Worm (Caenorhabditis elegans) whole organism, L3 larva: ENCODE measurements around the gene dhhc-5.

Source experiments
- ZK546.5 ChIP-seq: sonication (generic microtip); optimal IDR thresholded peaks from 2 replicates; lab custom pipeline; 2017; ENCODE audit warnings: missing biosample characterization, missing genetic modification characterization
- aly-2 ChIP-seq: fragments of 150-350 bp; optimal IDR thresholded peaks from 2 replicates; lab custom pipeline; 2014; ENCODE audit warnings: missing biosample characterization, missing genetic modification characterization
- ama-1 ChIP-seq: fragments of 150-350 bp; optimal IDR thresholded peaks from 2 replicates; lab custom pipeline; 2018
- ceh-16 ChIP-seq: sonication (generic microtip); optimal IDR thresholded peaks from 2 replicates; lab custom pipeline; 2017; ENCODE audit warnings: missing biosample characterization, missing genetic modification characterization
- ceh-28 ChIP-seq: fragments of 150-350 bp; optimal IDR thresholded peaks from 2 replicates; lab custom pipeline; 2014; ENCODE audit warnings: missing biosample characterization, missing genetic modification reagents, missing genetic modification characterization
- ceh-82 ChIP-seq: fragments of 150-350 bp; optimal IDR thresholded peaks from 2 replicates; lab custom pipeline; 2014; ENCODE audit warnings: missing biosample characterization, missing genetic modification characterization
- ceh-9 ChIP-seq: sonication (generic microtip); optimal IDR thresholded peaks from 2 replicates; lab custom pipeline; 2018; ENCODE audit warnings: missing biosample characterization, missing genetic modification characterization
- daf-12 ChIP-seq: fragments of 150-350 bp; optimal IDR thresholded peaks from 2 replicates; lab custom pipeline; 2014; ENCODE audit warnings: missing biosample characterization, missing genetic modification reagents, missing genetic modification characterization
- egl-27 ChIP-seq: sonication (generic microtip); optimal IDR thresholded peaks from 4 replicates; lab custom pipeline; 2017; ENCODE audit warnings: missing biosample characterization, missing genetic modification reagents, missing genetic modification characterization
- egl-5 ChIP-seq: fragments of 150-350 bp; optimal IDR thresholded peaks from 2 replicates; lab custom pipeline; 2017; ENCODE audit warnings: missing biosample characterization, missing genetic modification reagents, missing genetic modification characterization, inconsistent platforms
- elt-1 ChIP-seq: fragments of 150-350 bp; optimal IDR thresholded peaks from 2 replicates; lab custom pipeline; 2014; ENCODE audit warnings: missing biosample characterization, missing genetic modification characterization
- elt-2 ChIP-seq: sonication (generic microtip); optimal IDR thresholded peaks from 2 replicates; lab custom pipeline; 2016; ENCODE audit warnings: missing genetic modification reagents, mild to moderate bottlenecking, missing genetic modification characterization, missing compliant biosample characterization
- elt-3 ChIP-seq, 3 experiments: fragments of 150-350 bp in 1 of 3; sonication (generic microtip) in 2 of 3; optimal IDR thresholded peaks; 2 replicates in 2 of 3; 4 replicates in 1 of 3; lab custom pipeline; 2014 to 2017; ENCODE audit warnings: missing biosample characterization in 3 of 3, missing genetic modification characterization in 3 of 3
- eor-1 ChIP-seq, 2 experiments: fragments of 150-350 bp; optimal IDR thresholded peaks; 2 replicates each; lab custom pipeline; 2014 to 2018; ENCODE audit warnings: missing biosample characterization in 2 of 2, missing genetic modification characterization in 2 of 2
- fos-1 ChIP-seq: fragments of 150-350 bp; optimal IDR thresholded peaks from 2 replicates; lab custom pipeline; 2014; ENCODE audit warnings: missing biosample characterization, missing genetic modification characterization
- hmg-11 ChIP-seq: sonication (generic microtip); optimal IDR thresholded peaks from 2 replicates; lab custom pipeline; 2016; ENCODE audit warnings: missing genetic modification characterization, missing compliant biosample characterization
- jun-1 ChIP-seq: fragments of 150-350 bp; optimal IDR thresholded peaks from 2 replicates; lab custom pipeline; 2014; ENCODE audit warnings: missing biosample characterization, missing genetic modification reagents, missing genetic modification characterization
- lin-15B ChIP-seq: fragments of 150-350 bp; optimal IDR thresholded peaks from 2 replicates; lab custom pipeline; 2014; ENCODE audit warnings: missing biosample characterization, missing genetic modification characterization
- lin-39 ChIP-seq: fragments of 150-350 bp; optimal IDR thresholded peaks from 2 replicates; lab custom pipeline; 2018; ENCODE audit warnings: missing biosample characterization, missing genetic modification reagents, missing genetic modification characterization
- mdl-1 ChIP-seq: fragments of 150-350 bp; optimal IDR thresholded peaks from 2 replicates; lab custom pipeline; 2014; ENCODE audit warnings: missing biosample characterization, missing genetic modification characterization
- mml-1 ChIP-seq: fragments of 150-350 bp; sonication (generic microtip); optimal IDR thresholded peaks from 3 replicates; lab custom pipeline; 2014; ENCODE audit warnings: missing biosample characterization, missing genetic modification characterization
- nfya-1 ChIP-seq: sonication (generic microtip); optimal IDR thresholded peaks from 2 replicates; lab custom pipeline; 2017; ENCODE audit warnings: missing genetic modification characterization, mild to moderate bottlenecking, missing compliant biosample characterization, antibody characterized with exemption, moderate library complexity; ENCODE audit not compliant: insufficient read depth
- nhr-11 ChIP-seq: fragments of 150-350 bp; optimal IDR thresholded peaks from 2 replicates; lab custom pipeline; 2014; ENCODE audit warnings: missing biosample characterization, missing genetic modification characterization
- nhr-12 ChIP-seq: fragments of 150-350 bp; optimal IDR thresholded peaks from 2 replicates; lab custom pipeline; 2014; ENCODE audit warnings: missing biosample characterization, missing genetic modification characterization
- nhr-237 ChIP-seq: fragments of 150-350 bp; optimal IDR thresholded peaks from 2 replicates; lab custom pipeline; 2014; ENCODE audit warnings: missing biosample characterization, missing genetic modification characterization
- nhr-25 ChIP-seq: sonication (generic microtip); optimal IDR thresholded peaks from 2 replicates; lab custom pipeline; 2017; ENCODE audit warnings: missing biosample characterization, missing genetic modification characterization
- nhr-28 ChIP-seq: fragments of 150-350 bp; optimal IDR thresholded peaks from 2 replicates; lab custom pipeline; 2014; ENCODE audit warnings: missing biosample characterization, missing genetic modification characterization
- nhr-43 ChIP-seq: sonication (generic microtip); optimal IDR thresholded peaks from 2 replicates; lab custom pipeline; 2016; ENCODE audit warnings: mild to moderate bottlenecking, missing genetic modification characterization, missing compliant biosample characterization; ENCODE audit not compliant: poor library complexity, severe bottlenecking
- nhr-76 ChIP-seq: fragments of 150-350 bp; sonication (generic microtip); optimal IDR thresholded peaks from 5 replicates; lab custom pipeline; 2014; ENCODE audit warnings: missing biosample characterization, missing genetic modification characterization
- nhr-77 ChIP-seq: fragments of 150-350 bp; optimal IDR thresholded peaks from 2 replicates; lab custom pipeline; 2014; ENCODE audit warnings: missing biosample characterization, missing genetic modification characterization
- pha-4 ChIP-seq: fragments of 150-350 bp; optimal IDR thresholded peaks from 2 replicates; lab custom pipeline; 2014; ENCODE audit warnings: missing biosample characterization, missing genetic modification reagents, missing genetic modification characterization
- pqm-1 ChIP-seq: fragments of 150-350 bp; optimal IDR thresholded peaks from 2 replicates; lab custom pipeline; 2017; ENCODE audit warnings: missing biosample characterization, missing genetic modification characterization, inconsistent platforms
- sea-2 ChIP-seq: fragments of 150-350 bp; sonication (generic microtip); optimal IDR thresholded peaks from 4 replicates; lab custom pipeline; 2014; ENCODE audit warnings: missing biosample characterization, missing genetic modification reagents, missing genetic modification characterization
- skn-1 ChIP-seq: fragments of 150-350 bp; optimal IDR thresholded peaks from 2 replicates; lab custom pipeline; 2014; ENCODE audit warnings: missing biosample characterization, missing genetic modification characterization
- snpc-4 ChIP-seq: fragments of 150-350 bp; optimal IDR thresholded peaks from 2 replicates; lab custom pipeline; 2014; ENCODE audit warnings: missing biosample characterization, missing genetic modification characterization
- tbx-2 ChIP-seq: sonication (generic microtip); optimal IDR thresholded peaks from 2 replicates; lab custom pipeline; 2016; ENCODE audit warnings: mild to moderate bottlenecking, missing genetic modification characterization, missing compliant biosample characterization
- unc-39 ChIP-seq: sonication (generic microtip); optimal IDR thresholded peaks from 4 replicates; lab custom pipeline; 2017; ENCODE audit warnings: missing biosample characterization, missing genetic modification characterization
- unc-62 ChIP-seq: fragments of 150-350 bp; sonication (generic microtip); optimal IDR thresholded peaks from 4 replicates; lab custom pipeline; 2014; ENCODE audit warnings: missing biosample characterization, missing genetic modification reagents, missing genetic modification characterization
- zag-1 ChIP-seq: fragments of 150-350 bp; optimal IDR thresholded peaks from 2 replicates; lab custom pipeline; 2014; ENCODE audit warnings: missing biosample characterization, missing genetic modification characterization
- ztf-11 ChIP-seq: fragments of 150-350 bp; optimal IDR thresholded peaks from 2 replicates; lab custom pipeline; 2014; ENCODE audit warnings: missing biosample characterization, missing genetic modification characterization
- ztf-4 ChIP-seq: fragments of 150-350 bp; optimal IDR thresholded peaks from 2 replicates; lab custom pipeline; 2014; ENCODE audit warnings: missing biosample characterization, missing genetic modification characterization

dhhc-5 gene

ce11 chrIII:6831312-6831711 lies 17.5 kb downstream of the dhhc-5 start:
- no peak for TF ChIP-seq mdl-1 (tag; lab: Kevin White, UChicago)
- TF ChIP-seq nhr-237 = no peak
- TF ChIP-seq elt-1 = no peak
- TF ChIP-seq nhr-28 = no peak
- no peak for TF ChIP-seq nhr-25 (tag; lab: Kevin White, UChicago)
- no peak for TF ChIP-seq skn-1
- TF ChIP-seq pha-4 (tag; lab: Kevin White, UChicago) = no peak
- no peak for TF ChIP-seq ceh-16

DNA sequence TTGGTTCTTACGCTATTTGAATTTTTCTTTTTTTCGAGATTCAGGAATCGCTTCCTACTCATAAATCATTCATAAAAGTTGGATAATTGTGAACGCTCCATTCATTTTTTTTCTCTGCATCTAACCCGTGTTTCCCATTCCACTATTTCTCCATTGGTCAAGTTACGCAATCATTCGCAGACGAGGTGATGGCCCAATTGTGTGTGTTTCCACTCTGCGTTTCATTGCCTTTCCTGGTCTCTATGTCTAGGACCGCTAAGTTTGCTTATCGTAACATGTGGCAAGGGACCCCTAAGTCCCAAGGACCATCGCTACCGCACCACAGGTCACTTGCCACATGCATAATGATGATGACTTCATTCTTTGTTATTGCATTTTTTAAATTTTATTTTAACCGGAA lies 22.7 kb downstream of the dhhc-5 start:
- TF ChIP-seq sea-2 = no peak
- TF ChIP-seq elt-3 (tag; optimal IDR thresholded peaks at IDR 0.05; lab: Kevin White, UChicago) = no peak
- TF ChIP-seq ceh-16 = no peak
- TF ChIP-seq eor-1 (tag; optimal IDR thresholded peaks at IDR 0.05; lab: Kevin White, UChicago) = no peak
- TF ChIP-seq pha-4 (tag; lab: Kevin White, UChicago) = no peak
- TF ChIP-seq ceh-9 (tag; lab: Kevin White, UChicago) = no peak
- TF ChIP-seq nhr-43 (tag; lab: Kevin White, UChicago) = no peak
- no peak for TF ChIP-seq elt-1
- TF ChIP-seq tbx-2 (tag; lab: Kevin White, UChicago) = no peak
- no peak for TF ChIP-seq lin-15B
- TF ChIP-seq fos-1 (tag; lab: Kevin White, UChicago) = no peak
- no peak for TF ChIP-seq ztf-4 (tag; lab: Kevin White, UChicago)
- no peak for TF ChIP-seq ZK546.5 (tag; lab: Kevin White, UChicago)

DNA sequence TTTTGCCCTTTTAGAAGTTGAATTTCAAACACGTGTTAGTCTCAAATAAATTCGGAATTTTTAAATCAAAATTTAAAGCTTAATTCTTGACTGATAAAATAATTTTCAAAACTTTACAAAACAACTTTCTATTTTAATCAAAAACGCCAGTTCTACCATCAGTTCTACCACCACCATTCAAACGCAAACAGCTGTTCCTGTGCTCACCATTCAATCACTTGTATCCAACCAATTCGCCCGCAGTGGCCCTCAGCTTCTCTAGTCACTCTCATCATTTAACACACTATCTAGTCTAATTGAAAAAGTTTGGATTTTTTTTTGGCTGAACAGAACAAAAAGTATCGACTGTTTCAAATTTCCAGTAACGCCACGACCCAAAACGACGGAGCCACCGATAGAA lies 26.1 kb downstream of the dhhc-5 start:
- no peak for TF ChIP-seq nhr-77 (tag; lab: Kevin White, UChicago)
- no peak for TF ChIP-seq ztf-11 (tag; lab: Kevin White, UChicago)
- no peak for TF ChIP-seq ZK546.5 (tag; lab: Kevin White, UChicago)
- no peak for TF ChIP-seq nhr-28
- TF ChIP-seq mml-1 (tag; lab: Kevin White, UChicago) = no peak
- no peak for TF ChIP-seq unc-62
- no peak for TF ChIP-seq nhr-11 (tag; lab: Kevin White, UChicago)
- no peak for TF ChIP-seq nhr-12 (tag; lab: Kevin White, UChicago)
- TF ChIP-seq, all 47 proteins: peak for 0

ce11 chrIII:6820343-6820985 lies 28.4 kb downstream of the dhhc-5 start, which contains the start of gene ten-1:
TSS of gene ten-1 (plus strand) at chrIII:6820935.
- TF ChIP-seq skn-1 (no peak), zag-1 (tag; lab: Kevin White, UChicago) (no peak), hmg-11 (tag; lab: Kevin White, UChicago) (no peak), nhr-43 (tag; lab: Kevin White, UChicago) (no peak), eor-1 (tag; optimal IDR thresholded peaks at IDR 0.05; lab: Kevin White, UChicago) (no peak), aly-2 (tag; lab: Kevin White, UChicago) (no peak), ceh-16 (no peak), nhr-237 (no peak), ama-1 (no peak), egl-5 (tag; lab: Kevin White, UChicago) (no peak), ztf-4 (tag; lab: Kevin White, UChicago) (no peak), ztf-11 (tag; lab: Kevin White, UChicago) (no peak), sea-2 (no peak), elt-3 (tag; optimal IDR thresholded peaks at IDR 0.05; lab: Kevin White, UChicago) (no peak), nhr-12 (tag; lab: Kevin White, UChicago) (no peak), lin-15B (no peak), nfya-1 (tag; lab: Kevin White, UChicago) (no peak)

DNA sequence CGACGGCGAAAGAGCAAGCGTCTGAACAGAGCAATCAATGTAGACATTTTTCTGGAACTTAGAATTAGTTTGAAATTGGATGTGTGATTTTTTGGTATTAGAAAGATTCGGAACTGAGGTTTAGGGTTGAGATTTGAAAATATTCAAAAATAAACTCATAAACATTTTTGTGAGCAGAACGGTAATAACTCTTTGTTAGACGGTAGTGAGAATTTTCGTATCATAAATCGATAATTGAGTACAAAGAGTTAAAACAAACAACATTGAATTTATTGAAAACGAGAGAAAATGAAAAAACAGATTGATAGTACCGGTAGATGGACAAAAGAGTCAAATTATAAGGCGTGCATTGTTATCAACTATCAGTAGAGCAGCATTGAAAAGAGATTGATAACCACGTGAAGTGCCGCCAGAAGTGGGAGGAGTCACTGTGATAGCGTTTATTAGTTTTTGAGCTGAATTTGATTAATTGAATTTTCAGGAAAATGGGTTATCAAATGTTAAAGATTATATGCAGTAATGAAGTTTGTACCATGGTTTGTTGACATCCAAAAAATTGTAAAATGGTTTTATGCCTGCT lies 29.4 kb downstream of the dhhc-5 start, which contains the start of gene F28F5.6:
F28F5.6 (minus strand) TSS at position 51 of the 580 bp plus-strand sequence.
- TF ChIP-seq snpc-4 (tag; lab: Kevin White, UChicago) = no peak
- peak; percentile 95 for TF ChIP-seq elt-2 (tag; lab: Kevin White, UChicago)
- peak; percentile 50 for TF ChIP-seq skn-1
- TF ChIP-seq elt-1 = no peak
- TF ChIP-seq pqm-1 (tag; lab: Kevin White, UChicago) = peak; percentile 78
- TF ChIP-seq lin-39 (tag; lab: Kevin White, UChicago) = no peak
- no peak for TF ChIP-seq ceh-82 (tag; lab: Kevin White, UChicago)
- TF ChIP-seq nfya-1 (tag; lab: Kevin White, UChicago) = no peak
- no peak for TF ChIP-seq nhr-76
- no peak for TF ChIP-seq ceh-16
- TF ChIP-seq ZK546.5 (tag; lab: Kevin White, UChicago) = no peak
- no peak for TF ChIP-seq nhr-237
- TF ChIP-seq zag-1 (tag; lab: Kevin White, UChicago) = no peak
- no peak for TF ChIP-seq egl-27 (tag; lab: Kevin White, UChicago)
- no peak for TF ChIP-seq lin-15B
- TF ChIP-seq nhr-25 (tag; lab: Kevin White, UChicago) = no peak
- TF ChIP-seq nhr-12 (tag; lab: Kevin White, UChicago) = no peak
- TF ChIP-seq fos-1 (tag; lab: Kevin White, UChicago) = no peak
- no peak for TF ChIP-seq unc-39 (tag; lab: Kevin White, UChicago)
- TF ChIP-seq nhr-11 (tag; lab: Kevin White, UChicago) = no peak
- peak; percentile 49 for TF ChIP-seq pha-4 (tag; lab: Kevin White, UChicago)
- TF ChIP-seq aly-2 (tag; lab: Kevin White, UChicago) = no peak
- peak; percentile 21 for TF ChIP-seq ceh-28
- TF ChIP-seq ama-1 = no peak
- no peak for TF ChIP-seq daf-12 (tag; lab: Kevin White, UChicago)
- TF ChIP-seq mml-1 (tag; lab: Kevin White, UChicago) = no peak
- no peak for TF ChIP-seq jun-1 (tag; lab: Kevin White, UChicago)
- no peak for TF ChIP-seq nhr-43 (tag; lab: Kevin White, UChicago)
